Worm (Caenorhabditis elegans) whole organism, young adult: ENCODE measurements around the gene F43G6.7.
A peak's percentile ranks its signal among the peaks of the same experiment; 100 is the strongest.

Source experiments
- B0261.1 ChIP-seq: sonication (generic microtip); optimal IDR thresholded peaks from 2 replicates; lab custom pipeline; 2016; ENCODE audit warnings: mild to moderate bottlenecking, missing genetic modification characterization, moderate library complexity, missing compliant biosample characterization
- B0336.3 ChIP-seq: fragments of 200-800 bp; sonication (Bioruptor generic); IDR thresholded peaks from 2 replicates; pipeline ENCODE4 v1.3.6; 2022; ENCODE audit warnings: missing genetic modification characterization, missing compliant biosample characterization
- C06A6.2 ChIP-seq: fragments of 200-800 bp; sonication (Bioruptor generic); conservative IDR thresholded peaks from 2 replicates; pipeline ENCODE4 v1.3.6; 2022; ENCODE audit warnings: missing genetic modification characterization, missing compliant biosample characterization
- D2030.7 ChIP-seq: fragments of 200-800 bp; sonication (Bioruptor generic); IDR thresholded peaks from 2 replicates; pipeline ENCODE4 v1.3.6; 2022; ENCODE audit warnings: missing genetic modification reagents, missing genetic modification characterization, missing compliant biosample characterization
- F22D6.2 ChIP-seq: sonication (generic microtip); optimal IDR thresholded peaks from 2 replicates; lab custom pipeline; 2016; ENCODE audit warnings: mild to moderate bottlenecking, missing genetic modification characterization, missing compliant biosample characterization
- F33H1.4 ChIP-seq: fragments of 200-800 bp; sonication (Bioruptor generic); IDR thresholded peaks from 2 replicates; pipeline ENCODE4 v1.3.6; 2022; ENCODE audit warnings: missing genetic modification reagents, missing genetic modification characterization, missing compliant biosample characterization
- F55B11.4 ChIP-seq: sonication (generic microtip); optimal IDR thresholded peaks from 2 replicates; lab custom pipeline; 2016; ENCODE audit warnings: missing compliant biosample characterization, missing genetic modification characterization, borderline replicate concordance; ENCODE audit not compliant: insufficient read depth
- K11D2.4 ChIP-seq: fragments of 200-800 bp; sonication (Bioruptor generic); IDR thresholded peaks from 2 replicates; pipeline ENCODE4 v1.3.6; 2022; ENCODE audit warnings: missing genetic modification reagents, missing genetic modification characterization, missing compliant biosample characterization
- K12H6.12 ChIP-seq: fragments of 200-800 bp; sonication (Bioruptor generic); optimal IDR thresholded peaks from 2 replicates; lab custom pipeline; 2018; ENCODE audit warnings: mild to moderate bottlenecking, missing genetic modification characterization, missing compliant biosample characterization
- T07F8.4 ChIP-seq: sonication (generic microtip); optimal IDR thresholded peaks from 2 replicates; lab custom pipeline; 2016; ENCODE audit warnings: mild to moderate bottlenecking, missing genetic modification characterization, moderate library complexity, missing compliant biosample characterization
- Y53G8AR.9 ChIP-seq: fragments of 200-800 bp; sonication (Bioruptor generic); conservative IDR thresholded peaks from 2 replicates; pipeline ENCODE4 v1.3.6; 2022; ENCODE audit warnings: missing genetic modification reagents, missing genetic modification characterization, missing compliant biosample characterization
- Y79H2A.3 ChIP-seq: fragments of 200-800 bp; sonication (Bioruptor generic); conservative IDR thresholded peaks from 2 replicates; pipeline ENCODE4 v1.3.6; 2022; ENCODE audit warnings: missing genetic modification reagents, missing genetic modification characterization, missing compliant biosample characterization
- ZK185.1 ChIP-seq: sonication (generic microtip); optimal IDR thresholded peaks from 2 replicates; lab custom pipeline; 2016; ENCODE audit warnings: mild to moderate bottlenecking, missing genetic modification characterization, missing compliant biosample characterization; ENCODE audit not compliant: poor library complexity, severe bottlenecking
- aptf-3 ChIP-seq: fragments of 200-800 bp; sonication (Bioruptor generic); IDR thresholded peaks from 2 replicates; pipeline ENCODE4 v1.3.6; 2022; ENCODE audit warnings: missing genetic modification characterization, missing compliant biosample characterization
- bed-2 ChIP-seq: fragments of 200-800 bp; sonication (Bioruptor generic); IDR thresholded peaks from 2 replicates; pipeline ENCODE4 v1.3.6; 2022; ENCODE audit warnings: missing genetic modification reagents, missing genetic modification characterization, missing compliant biosample characterization
- cebp-1 ChIP-seq, 2 experiments: fragments of 200-800 bp in 1 of 2; sonication (Bioruptor generic) in 1 of 2; sonication (generic microtip) in 1 of 2; IDR thresholded peaks in 1 of 2; optimal IDR thresholded peaks in 1 of 2; 2 replicates each; pipeline versions ENCODE4 v1.3.6 to Lab custom; 2017 to 2022; ENCODE audit warnings: missing compliant biosample characterization in 2 of 2, missing genetic modification characterization in 2 of 2, mild to moderate bottlenecking in 1 of 2, missing genetic modification reagents in 1 of 2, moderate library complexity in 1 of 2
- ceh-27 ChIP-seq: fragments of 200-800 bp; sonication (Bioruptor generic); optimal IDR thresholded peaks from 2 replicates; lab custom pipeline; 2018; ENCODE audit warnings: mild to moderate bottlenecking, missing genetic modification characterization, moderate library complexity, missing compliant biosample characterization
- ceh-79 ChIP-seq: sonication (generic microtip); optimal IDR thresholded peaks from 2 replicates; lab custom pipeline; 2017; ENCODE audit warnings: mild to moderate bottlenecking, missing genetic modification characterization, missing compliant biosample characterization
- chd-7 ChIP-seq: sonication (generic microtip); optimal IDR thresholded peaks from 2 replicates; lab custom pipeline; 2016; ENCODE audit warnings: mild to moderate bottlenecking, missing genetic modification characterization, moderate library complexity, missing compliant biosample characterization
- dox-1 ChIP-seq: fragments of 200-800 bp; sonication (Bioruptor generic); IDR thresholded peaks from 2 replicates; pipeline ENCODE4 v1.3.6; 2022; ENCODE audit warnings: missing genetic modification reagents, missing genetic modification characterization, missing compliant biosample characterization
- efl-1 ChIP-seq: fragments of 150-350 bp; optimal IDR thresholded peaks from 2 replicates; lab custom pipeline; 2014; ENCODE audit warnings: missing biosample characterization, missing genetic modification reagents, missing genetic modification characterization
- egl-18 ChIP-seq: fragments of 200-800 bp; sonication (Bioruptor generic); IDR thresholded peaks from 2 replicates; pipeline ENCODE4 v1.3.6; 2022; ENCODE audit warnings: missing genetic modification reagents, missing genetic modification characterization, missing compliant biosample characterization
- ekl-4 ChIP-seq: fragments of 200-800 bp; sonication (Bioruptor generic); IDR thresholded peaks from 2 replicates; pipeline ENCODE4 v1.3.6; 2022; ENCODE audit warnings: missing genetic modification reagents, missing genetic modification characterization, missing compliant biosample characterization
- ets-4 ChIP-seq: fragments of 200-800 bp; sonication (Bioruptor generic); optimal IDR thresholded peaks from 2 replicates; lab custom pipeline; 2018; ENCODE audit warnings: mild to moderate bottlenecking, missing genetic modification characterization, missing compliant biosample characterization
- hlh-26 ChIP-seq: fragments of 200-800 bp; sonication (Bioruptor generic); conservative IDR thresholded peaks from 2 replicates; pipeline ENCODE4 v1.3.6; 2022; ENCODE audit warnings: missing genetic modification reagents, missing genetic modification characterization, missing compliant biosample characterization
- hrde-1 ChIP-seq: sonication (generic microtip); optimal IDR thresholded peaks from 2 replicates; lab custom pipeline; 2016; ENCODE audit warnings: missing genetic modification characterization, mild to moderate bottlenecking, missing compliant biosample characterization, moderate library complexity, missing genotype, missing genetic modification reagents, borderline replicate concordance
- lin-26 ChIP-seq: fragments of 200-800 bp; sonication (Bioruptor generic); IDR thresholded peaks from 2 replicates; pipeline ENCODE4 v1.3.6; 2022; ENCODE audit warnings: missing genetic modification reagents, missing genetic modification characterization, missing compliant biosample characterization
- lin-35 ChIP-seq, 3 experiments: fragments of 150-350 bp in 2 of 3; sonication (generic microtip) in 1 of 3; optimal IDR thresholded peaks; 2 replicates each; lab custom pipeline; 2014 to 2018; ENCODE audit warnings: missing biosample characterization in 3 of 3, missing genetic modification characterization in 3 of 3, missing genetic modification reagents in 3 of 3
- lin-40 ChIP-seq: sonication (generic microtip); optimal IDR thresholded peaks from 2 replicates; lab custom pipeline; 2016; ENCODE audit warnings: missing genetic modification characterization, mild to moderate bottlenecking, missing compliant biosample characterization, missing genotype, missing genetic modification reagents
- lin-54 ChIP-seq: fragments of 200-800 bp; sonication (Bioruptor generic); optimal IDR thresholded peaks from 2 replicates; lab custom pipeline; 2018; ENCODE audit warnings: mild to moderate bottlenecking, missing genetic modification characterization, missing compliant biosample characterization
- madf-8 ChIP-seq: fragments of 200-800 bp; sonication (Bioruptor generic); conservative IDR thresholded peaks from 2 replicates; pipeline ENCODE4 v1.3.6; 2022; ENCODE audit warnings: missing genetic modification reagents, missing genetic modification characterization, missing compliant biosample characterization
- mcd-1 ChIP-seq: fragments of 200-800 bp; sonication (Bioruptor generic); IDR thresholded peaks from 2 replicates; pipeline ENCODE4 v1.3.6; 2022; ENCODE audit warnings: missing genetic modification reagents, missing genetic modification characterization, missing compliant biosample characterization
- mes-4 ChIP-seq: sonication (generic microtip); optimal IDR thresholded peaks from 2 replicates; lab custom pipeline; 2016; ENCODE audit warnings: missing genotype, missing genetic modification characterization, missing compliant biosample characterization
- nfya-1 ChIP-seq: sonication (generic microtip); optimal IDR thresholded peaks from 2 replicates; lab custom pipeline; 2017; ENCODE audit warnings: antibody characterized with exemption, missing compliant biosample characterization, missing genetic modification characterization, borderline replicate concordance; ENCODE audit not compliant: insufficient read depth
- nhr-80 ChIP-seq: sonication (generic microtip); optimal IDR thresholded peaks from 2 replicates; lab custom pipeline; 2016; ENCODE audit warnings: missing genetic modification characterization, missing compliant biosample characterization
- nhr-90 ChIP-seq: sonication (generic microtip); optimal IDR thresholded peaks from 2 replicates; lab custom pipeline; 2016; ENCODE audit warnings: missing genotype, mild to moderate bottlenecking, missing genetic modification characterization, missing compliant biosample characterization
- repo-1 ChIP-seq: sonication (generic microtip); optimal IDR thresholded peaks from 2 replicates; lab custom pipeline; 2017; ENCODE audit warnings: mild to moderate bottlenecking, missing genetic modification characterization, missing compliant biosample characterization
- snpc-3.4 ChIP-seq: sonication (generic microtip); optimal IDR thresholded peaks from 2 replicates; lab custom pipeline; 2017; ENCODE audit warnings: missing genetic modification characterization, mild to moderate bottlenecking, missing compliant biosample characterization, antibody characterized with exemption, moderate library complexity, missing genotype, missing genetic modification reagents
- somi-1 ChIP-seq: fragments of 200-800 bp; sonication (Bioruptor generic); optimal IDR thresholded peaks from 2 replicates; lab custom pipeline; 2018; ENCODE audit warnings: mild to moderate bottlenecking, missing genetic modification characterization, missing compliant biosample characterization
- tbx-9 ChIP-seq: sonication (generic microtip); optimal IDR thresholded peaks from 2 replicates; lab custom pipeline; 2016; ENCODE audit warnings: borderline replicate concordance, missing genetic modification characterization, inconsistent platforms, missing compliant biosample characterization
- tlf-1 ChIP-seq: fragments of 200-800 bp; sonication (Bioruptor generic); optimal IDR thresholded peaks from 2 replicates; lab custom pipeline; 2018; ENCODE audit warnings: mild to moderate bottlenecking, missing genetic modification characterization, missing compliant biosample characterization
- xnd-1 ChIP-seq: sonication (generic microtip); optimal IDR thresholded peaks from 2 replicates; lab custom pipeline; 2016; ENCODE audit warnings: missing genotype, missing genetic modification reagents, missing genetic modification characterization, missing compliant biosample characterization
- ztf-22 ChIP-seq: fragments of 200-800 bp; sonication (Bioruptor generic); optimal IDR thresholded peaks from 2 replicates; lab custom pipeline; 2018; ENCODE audit warnings: mild to moderate bottlenecking, missing genetic modification characterization, moderate library complexity, missing compliant biosample characterization
- ztf-25 ChIP-seq: fragments of 200-800 bp; sonication (Bioruptor generic); IDR thresholded peaks from 2 replicates; pipeline ENCODE4 v1.3.6; 2022; ENCODE audit warnings: missing genetic modification reagents, missing genetic modification characterization, missing compliant biosample characterization

The F43G6.7 gene

DNA sequence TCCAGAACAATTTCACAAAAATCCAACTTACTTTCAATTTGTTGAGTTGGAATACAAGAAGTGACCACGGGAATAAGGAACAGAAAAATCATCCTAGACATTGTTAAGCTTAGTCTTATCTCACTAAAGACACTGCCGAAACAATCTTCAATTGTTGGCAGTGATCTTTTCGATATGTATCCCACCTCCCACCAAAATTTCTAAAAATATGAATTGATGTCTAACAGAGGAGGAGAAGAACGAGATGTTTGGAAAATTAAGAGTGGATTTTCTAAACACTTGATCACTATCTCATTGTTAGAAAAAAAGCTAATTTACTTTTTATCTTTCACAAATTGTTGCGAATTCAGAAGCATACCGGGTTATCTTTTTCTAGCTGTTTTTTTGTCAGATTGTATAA, 21.9 kb downstream of the F43G6.7 start, which contains the start of gene clec-144:
clec-144 (minus strand) TSS at position 101 of the 400 bp plus-strand sequence.
- TF ChIP-seq snpc-3.4 (tag; lab: Kevin White, UChicago): no peak
- no peak for TF ChIP-seq T07F8.4 (tag; lab: Kevin White, UChicago)
- no peak for TF ChIP-seq repo-1
- no peak for TF ChIP-seq hlh-26 (GFP tag; lab: Robert Waterston, UW)
- TF ChIP-seq cebp-1 (GFP tag; IDR thresholded peaks at IDR 0.05; lab: Robert Waterston, UW): no peak
- TF ChIP-seq cebp-1 (tag; optimal IDR thresholded peaks at IDR 0.05; lab: Kevin White, UChicago): no peak
- TF ChIP-seq chd-7: no peak
- TF ChIP-seq tbx-9 (tag; lab: Kevin White, UChicago): no peak
- no peak for TF ChIP-seq nhr-90 (tag; lab: Kevin White, UChicago)
- TF ChIP-seq K12H6.12 (tag; lab: Kevin White, UChicago): no peak
- TF ChIP-seq Y79H2A.3 (GFP tag; lab: Robert Waterston, UW): no peak
- no peak for TF ChIP-seq bed-2 (GFP tag; lab: Robert Waterston, UW)
- no peak for TF ChIP-seq lin-54 (GFP tag; lab: Kevin White, UChicago)
- no peak for TF ChIP-seq madf-8 (GFP tag; lab: Robert Waterston, UW)
- TF ChIP-seq B0336.3 (GFP tag; lab: Robert Waterston, UW): no peak
- TF ChIP-seq dox-1 (GFP tag; lab: Robert Waterston, UW): no peak
- no peak for TF ChIP-seq ZK185.1 (tag; lab: Kevin White, UChicago)
- TF ChIP-seq mcd-1 (GFP tag; lab: Robert Waterston, UW): no peak
- TF ChIP-seq egl-18 (GFP tag; lab: Robert Waterston, UW): no peak
- TF ChIP-seq ztf-22 (GFP tag; lab: Kevin White, UChicago): no peak

DNA sequence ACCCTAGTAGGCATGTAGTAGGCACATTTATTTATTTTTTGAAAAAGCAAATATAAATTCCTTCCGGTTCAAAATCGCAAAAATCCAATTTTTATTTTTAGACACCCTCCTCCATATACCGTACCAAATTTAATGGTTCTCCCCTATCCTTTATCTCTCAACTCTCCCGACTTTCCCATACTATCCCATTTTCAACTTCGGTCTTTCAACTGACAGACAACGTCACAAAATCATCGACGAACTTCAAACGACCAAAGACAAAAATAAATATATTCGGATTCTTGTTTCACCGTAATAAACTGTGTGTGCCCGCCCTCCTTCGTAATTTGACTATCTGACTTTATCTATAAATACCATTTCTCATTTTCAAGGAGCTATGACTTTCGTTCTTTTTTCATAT, 24.6 kb downstream of the F43G6.7 start, which contains the start of gene T27D12.6:
T27D12.6 (plus strand) TSS at position 301 of the 400 bp plus-strand sequence.
- no peak for TF ChIP-seq lin-35 (GFP tag; optimal IDR thresholded peaks at IDR 0.05; lab: Kevin White, UChicago)
- no peak for TF ChIP-seq dox-1 (GFP tag; lab: Robert Waterston, UW)
- TF ChIP-seq ekl-4 (GFP tag; lab: Robert Waterston, UW): no peak
- no peak for TF ChIP-seq tlf-1 (GFP tag; lab: Kevin White, UChicago)
- TF ChIP-seq tbx-9 (tag; lab: Kevin White, UChicago): no peak
- TF ChIP-seq B0261.1: no peak
- TF ChIP-seq F55B11.4: no peak
- no peak for TF ChIP-seq ceh-79
- no peak for TF ChIP-seq D2030.7 (GFP tag; lab: Robert Waterston, UW)
- no peak for TF ChIP-seq madf-8 (GFP tag; lab: Robert Waterston, UW)
- no peak for TF ChIP-seq mes-4
- TF ChIP-seq ceh-27 (GFP tag; lab: Kevin White, UChicago): no peak
- TF ChIP-seq Y79H2A.3 (GFP tag; lab: Robert Waterston, UW): no peak
- TF ChIP-seq F33H1.4 (GFP tag; lab: Robert Waterston, UW): no peak
- TF ChIP-seq nhr-80: no peak
- no peak for TF ChIP-seq ets-4

DNA sequence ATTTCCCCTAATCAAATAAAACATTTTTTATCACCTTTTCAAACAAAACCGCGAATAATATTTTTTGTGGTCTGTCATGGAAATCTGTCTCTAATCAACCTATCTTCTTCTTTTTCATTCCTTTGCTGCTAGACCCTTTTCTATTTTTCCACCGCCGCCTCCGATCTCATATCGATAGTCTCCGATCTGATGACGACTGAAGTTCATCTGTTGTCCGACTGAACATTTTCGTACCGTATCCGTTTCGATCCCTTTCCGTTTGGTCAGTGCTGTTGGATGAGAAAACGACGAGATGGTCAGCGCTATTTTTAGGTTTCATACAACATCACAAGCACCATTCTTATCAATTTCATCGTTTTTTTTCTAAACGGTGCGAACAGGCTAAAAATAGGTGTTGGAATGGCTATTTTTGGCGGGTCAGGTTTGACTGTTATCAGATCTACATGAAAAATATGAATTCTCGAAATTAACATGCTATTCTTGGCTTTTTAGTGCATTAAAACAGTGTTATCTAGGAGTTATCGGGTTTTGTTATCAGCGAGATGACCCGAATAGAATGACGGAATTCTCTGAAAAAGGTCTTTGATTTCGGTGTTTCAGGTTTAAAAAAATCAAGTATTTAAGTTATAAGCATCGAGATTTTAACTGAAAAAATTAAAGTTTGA, 26.1 kb downstream of the F43G6.7 start:
- TF ChIP-seq F22D6.2 (tag; lab: Kevin White, UChicago): peak; percentile 11
- no peak for TF ChIP-seq tbx-9 (tag; lab: Kevin White, UChicago)
- peak; percentile 52; the same call in 1 of the 2 replicates for TF ChIP-seq C06A6.2 (GFP tag; lab: Robert Waterston, UW)
- no peak for TF ChIP-seq Y53G8AR.9 (GFP tag; lab: Robert Waterston, UW)
- no peak for TF ChIP-seq hrde-1
- peak; percentile 66 for TF ChIP-seq somi-1 (GFP tag; lab: Kevin White, UChicago)
- 0 out of 2 replicates have a peak, but pooled peaks have one; percentile 25 for TF ChIP-seq K11D2.4 (GFP tag; lab: Robert Waterston, UW)
- peak; percentile 19 for TF ChIP-seq nhr-80
- no peak for TF ChIP-seq xnd-1
- no peak for TF ChIP-seq aptf-3
- TF ChIP-seq ztf-25 (GFP tag; lab: Robert Waterston, UW): no peak
- TF ChIP-seq lin-26: 0 out of 2 replicates have a peak, but pooled peaks have one; percentile 21
- no peak for TF ChIP-seq efl-1 (GFP tag; lab: Kevin White, UChicago)
- TF ChIP-seq nfya-1: no peak
- peak; percentile 61 for TF ChIP-seq lin-40 (tag; lab: Kevin White, UChicago)
